Fruit fly (Drosophila melanogaster): ENCODE measurements around the gene dsb.

The dsb gene

DNA sequence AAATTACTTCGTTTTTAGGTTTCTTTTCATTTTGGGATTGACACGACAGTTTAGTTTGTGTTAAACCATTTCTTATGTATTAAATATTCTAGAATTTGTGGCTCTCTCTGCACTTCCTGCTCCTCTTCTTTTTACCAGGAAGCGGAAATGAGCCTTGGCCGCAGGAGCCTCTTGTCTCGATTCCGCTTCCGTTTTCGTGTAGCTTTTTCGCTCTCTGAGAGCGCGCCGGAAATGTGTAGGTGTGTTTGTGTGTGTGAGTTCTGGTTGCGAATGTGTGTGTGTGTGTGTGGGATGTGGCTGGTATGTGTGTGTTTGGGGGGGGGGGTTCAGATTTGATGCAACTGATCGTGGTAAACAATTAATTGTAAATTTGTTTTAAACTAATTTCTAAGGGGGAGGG, 50.4 kb downstream of the dsb start (continued):
- TF ChIP-seq CG11093 (GFP tag; IDR thresholded peaks at IDR 0.05) (no peak), CG17385 (GFP tag; optimal IDR thresholded peaks at IDR 0.05) (peak; percentile 15), slbo (GFP tag; IDR thresholded peaks at IDR 0.05) (no peak), CG12769 (tag; optimal IDR thresholded peaks at IDR 0.05) (no peak), usp (GFP tag; optimal IDR thresholded peaks at IDR 0.05) (no peak), dmrt99B (tag; optimal IDR thresholded peaks at IDR 0.05) (peak; percentile 7), CG2678 (tag; optimal IDR thresholded peaks at IDR 0.05) (peak; percentile 2), CG42726 (GFP tag; IDR thresholded peaks at IDR 0.05; ENCODE audit: partially characterized antibody) (no peak), CG2712 (tag; optimal IDR thresholded peaks at IDR 0.05) (peak; percentile 12), cad (GFP tag; optimal IDR thresholded peaks at IDR 0.05) (no peak), nom (GFP tag; optimal IDR thresholded peaks at IDR 0.05) (peak; percentile 59), chm (GFP tag; IDR thresholded peaks at IDR 0.05) (no peak; the same call in 1 of the 2 replicates), Asciz (GFP tag; optimal IDR thresholded peaks at IDR 0.05) (peak; percentile 39)

DNA sequence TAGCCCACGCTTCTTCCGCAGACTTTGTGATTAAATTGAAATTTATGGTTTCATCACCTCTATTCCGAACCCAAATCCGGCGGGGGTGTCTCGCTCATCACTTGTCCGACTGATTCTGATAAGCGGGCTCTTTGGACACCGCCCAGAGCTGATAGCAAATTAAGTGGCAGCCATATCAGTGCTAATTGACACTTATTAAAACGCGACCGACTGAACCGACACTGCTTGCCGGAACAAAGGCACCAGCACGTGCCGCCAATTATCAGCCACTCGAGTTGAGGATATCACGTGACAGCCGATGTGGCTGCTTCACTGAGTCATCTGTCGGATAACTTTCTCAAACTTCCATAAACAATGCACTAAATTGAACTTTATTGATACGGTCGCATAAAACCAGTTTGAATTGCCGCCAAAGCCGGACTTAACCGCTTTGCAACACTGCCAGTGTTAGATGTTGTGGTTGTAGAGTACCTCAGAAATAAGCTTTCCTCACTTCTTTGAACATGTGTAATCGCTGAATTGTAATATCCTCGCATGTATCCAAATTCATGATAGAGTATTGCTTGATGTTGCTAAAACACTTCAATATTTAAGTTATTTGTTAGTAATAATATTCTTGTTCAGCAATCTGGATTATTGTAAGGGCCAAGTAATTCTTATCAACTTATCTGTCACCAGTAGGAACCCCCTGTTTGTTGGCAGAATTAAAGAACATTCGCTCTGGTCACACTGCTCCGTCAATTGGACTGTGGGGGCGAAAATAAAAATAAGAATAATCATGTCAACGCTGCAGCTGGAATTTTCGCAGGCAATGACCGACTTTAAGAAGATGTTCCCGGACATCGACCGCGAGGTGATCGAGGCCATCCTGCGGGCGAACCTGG, 53.3 kb downstream of the dsb start, which contains the start of gene CG12024:
Gene CG12024, plus strand, starts transcription at position 699 of the 884 bp plus-strand sequence.
- peak; percentile 28 for TF ChIP-seq CG9876 (GFP tag; optimal IDR thresholded peaks at IDR 0.05)
- TF ChIP-seq CkIIα-i1 (GFP tag; IDR thresholded peaks at IDR 0.05) = no peak
- peak; percentile 35 for TF ChIP-seq Camta (GFP tag; optimal IDR thresholded peaks at IDR 0.05)
- TF ChIP-seq Myb (GFP tag; optimal IDR thresholded peaks at IDR 0.05) = peak; percentile 52
- TF ChIP-seq Dfd (GFP tag; optimal IDR thresholded peaks at IDR 0.05) = peak in 1 of 2 experiments; percentile 20
- peak; percentile 82 for TF ChIP-seq CG17829 (tag; optimal IDR thresholded peaks at IDR 0.05)
- TF ChIP-seq ems (GFP tag; optimal IDR thresholded peaks at IDR 0.05) = peak; percentile 61
- 0 out of 3 replicates have a peak, but pooled peaks have one; percentile 11 for TF ChIP-seq ci (GFP tag; IDR thresholded peaks at IDR 0.05)
- TF ChIP-seq CG11696 (GFP tag; IDR thresholded peaks at IDR 0.05) = no peak
- peak; percentile 18 for TF ChIP-seq mirr (GFP tag; optimal IDR thresholded peaks at IDR 0.05)
- TF ChIP-seq CG8944 (GFP tag; optimal IDR thresholded peaks at IDR 0.05) = peak; percentile 73
- TF ChIP-seq Bteb2 (GFP tag; optimal IDR thresholded peaks at IDR 0.05) = peak; percentile 65
- TF ChIP-seq CG17385 (GFP tag; optimal IDR thresholded peaks at IDR 0.05) = peak; percentile 55
- peak; percentile 69 for TF ChIP-seq CG18619 (GFP tag; optimal IDR thresholded peaks at IDR 0.05)
- peak; percentile 66; the same call in 1 of the 2 replicates for TF ChIP-seq klu (GFP tag; IDR thresholded peaks at IDR 0.05)
- TF ChIP-seq gcm2 (GFP tag; optimal IDR thresholded peaks at IDR 0.05) = peak; percentile 39
- peak; percentile 78 for TF ChIP-seq Fer1 (GFP tag; optimal IDR thresholded peaks at IDR 0.05)
- peak; percentile 33 for TF ChIP-seq Jarid2 (GFP tag; optimal IDR thresholded peaks at IDR 0.05)
- no peak for TF ChIP-seq ac (GFP tag; optimal IDR thresholded peaks at IDR 0.05)
- TF ChIP-seq Dll (GFP tag; IDR thresholded peaks at IDR 0.05; ENCODE audit: partially characterized antibody) = no peak
- TF ChIP-seq Xrp1 (GFP tag; IDR thresholded peaks at IDR 0.05) = no peak; the same call in 1 of the 2 replicates
- no peak for TF ChIP-seq Hmx (GFP tag; optimal IDR thresholded peaks at IDR 0.05)
- no peak for TF ChIP-seq aop (GFP tag; IDR thresholded peaks at IDR 0.05)
- no peak for TF ChIP-seq ato (GFP tag; IDR thresholded peaks at IDR 0.05; ENCODE audit: partially characterized antibody)
- TF ChIP-seq Med (GFP tag) = peak; percentile 93
- TF ChIP-seq CG12391 (tag; optimal IDR thresholded peaks at IDR 0.05) = peak; percentile 85
- peak; percentile 80 for TF ChIP-seq CHES-1-like (GFP tag; optimal IDR thresholded peaks at IDR 0.05)
- TF ChIP-seq Hmr (GFP tag; optimal IDR thresholded peaks at IDR 0.05) = peak; percentile 58
- peak; percentile 13; the same call in 1 of the 3 replicates for TF ChIP-seq croc (GFP tag; conservative IDR thresholded peaks at IDR 0.05)
- TF ChIP-seq CG17802 (tag; optimal IDR thresholded peaks at IDR 0.05) = peak; percentile 92
- peak; percentile 32 for TF ChIP-seq repo (GFP tag; optimal IDR thresholded peaks at IDR 0.05)
- peak; percentile 78 for TF ChIP-seq shn (GFP tag; optimal IDR thresholded peaks at IDR 0.05)
- peak; percentile 97 for TF ChIP-seq Sin3A (optimal IDR thresholded peaks at IDR 0.05)
- peak; percentile 31; the same call in 1 of the 2 replicates for TF ChIP-seq CG4730 (GFP tag; IDR thresholded peaks at IDR 0.05)
- TF ChIP-seq CG2678 (tag; optimal IDR thresholded peaks at IDR 0.05) = peak; percentile 79
- no peak for TF ChIP-seq CG43689 (GFP tag; IDR thresholded peaks at IDR 0.05)
- TF ChIP-seq ERR (GFP tag; optimal IDR thresholded peaks at IDR 0.05) = peak; percentile 78

All from whole organism, embryonic.